Worm (Caenorhabditis elegans) whole organism, L2 larva: Measurements from ENCODE around the gene R107.9.
"Not testable (repeated sequence)": the region's sequence is repeated elsewhere in the genome, so short reads cannot be mapped to it uniquely, and the experiment has no call there.

Experiments used
- C34F6.9 ChIP-seq: fragments of 150-350 bp; optimal IDR thresholded peaks from 2 replicates; lab custom pipeline; 2014; ENCODE audit warnings: missing biosample characterization, missing genetic modification characterization
- F13H6.1 ChIP-seq: sonication (generic microtip); optimal IDR thresholded peaks from 2 replicates; lab custom pipeline; 2016; ENCODE audit warnings: missing genetic modification characterization, missing compliant biosample characterization
- Y55F3AM.14 ChIP-seq: fragments of 200-800 bp; sonication (Bioruptor generic); optimal IDR thresholded peaks from 2 replicates; lab custom pipeline; 2018; ENCODE audit warnings: mild to moderate bottlenecking, missing genetic modification characterization, missing compliant biosample characterization
- ZK546.5 ChIP-seq: sonication (generic microtip); optimal IDR thresholded peaks from 2 replicates; lab custom pipeline; 2017; ENCODE audit warnings: missing biosample characterization, missing genetic modification characterization
- alr-1 ChIP-seq: fragments of 150-350 bp; optimal IDR thresholded peaks from 2 replicates; lab custom pipeline; 2014; ENCODE audit warnings: missing biosample characterization, missing genetic modification characterization
- ama-1 ChIP-seq: fragments of 150-350 bp; optimal IDR thresholded peaks from 2 replicates; lab custom pipeline; 2018; ENCODE audit warnings: inconsistent platforms
- crh-2 ChIP-seq: sonication (generic microtip); optimal IDR thresholded peaks from 2 replicates; lab custom pipeline; 2017; ENCODE audit warnings: missing biosample characterization, missing genetic modification characterization
- elt-3 ChIP-seq: sonication (generic microtip); optimal IDR thresholded peaks from 2 replicates; lab custom pipeline; 2017; ENCODE audit warnings: missing biosample characterization, missing genetic modification characterization
- fos-1 ChIP-seq: fragments of 150-350 bp; optimal IDR thresholded peaks from 2 replicates; lab custom pipeline; 2014; ENCODE audit warnings: missing biosample characterization, missing genetic modification characterization
- gmeb-1 ChIP-seq: fragments of 150-350 bp; optimal IDR thresholded peaks from 2 replicates; lab custom pipeline; 2014; ENCODE audit warnings: missing biosample characterization, missing genetic modification characterization
- lin-11 ChIP-seq: fragments of 150-350 bp; sonication (generic microtip); optimal IDR thresholded peaks from 2 replicates; lab custom pipeline; 2014; ENCODE audit warnings: missing biosample characterization, missing genetic modification characterization, inconsistent platforms, mixed read lengths
- lin-39 ChIP-seq: fragments of 150-350 bp; optimal IDR thresholded peaks from 2 replicates; lab custom pipeline; 2014; ENCODE audit warnings: missing biosample characterization, missing genetic modification reagents, missing genetic modification characterization
- lsy-2 ChIP-seq, 2 experiments: fragments of 150-350 bp in 1 of 2; sonication (generic microtip) in 1 of 2; optimal IDR thresholded peaks; 2 replicates each; lab custom pipeline; 2014 to 2017; ENCODE audit warnings: missing biosample characterization in 2 of 2, missing genetic modification characterization in 2 of 2
- mbf-1 ChIP-seq: sonication (generic microtip); optimal IDR thresholded peaks from 2 replicates; lab custom pipeline; 2017; ENCODE audit warnings: missing biosample characterization, missing genetic modification characterization
- mdl-1 ChIP-seq, 2 experiments: fragments of 150-350 bp in 1 of 2; sonication (generic microtip) in 1 of 2; optimal IDR thresholded peaks; 2 replicates each; lab custom pipeline; 2017; ENCODE audit warnings: missing biosample characterization in 2 of 2, missing genetic modification characterization in 2 of 2
- nhr-11 ChIP-seq: fragments of 150-350 bp; optimal IDR thresholded peaks from 2 replicates; lab custom pipeline; 2014; ENCODE audit warnings: missing biosample characterization, missing genetic modification characterization
- nhr-12 ChIP-seq: fragments of 150-350 bp; optimal IDR thresholded peaks from 2 replicates; lab custom pipeline; 2014; ENCODE audit warnings: missing biosample characterization, missing genetic modification characterization
- nhr-21 ChIP-seq: fragments of 150-350 bp; optimal IDR thresholded peaks from 2 replicates; lab custom pipeline; 2014; ENCODE audit warnings: missing biosample characterization, missing genetic modification characterization
- nhr-23 ChIP-seq: fragments of 150-350 bp; optimal IDR thresholded peaks from 2 replicates; lab custom pipeline; 2014; ENCODE audit warnings: missing biosample characterization, missing genetic modification reagents, missing genetic modification characterization
- nhr-237 ChIP-seq: fragments of 150-350 bp; optimal IDR thresholded peaks from 2 replicates; lab custom pipeline; 2014; ENCODE audit warnings: missing biosample characterization, missing genetic modification characterization
- nhr-25 ChIP-seq: fragments of 150-350 bp; sonication (generic microtip); optimal IDR thresholded peaks from 3 replicates; lab custom pipeline; 2014; ENCODE audit warnings: missing biosample characterization, missing genetic modification characterization
- nhr-6 ChIP-seq: fragments of 150-350 bp; optimal IDR thresholded peaks from 2 replicates; lab custom pipeline; 2014; ENCODE audit warnings: missing biosample characterization, missing genetic modification characterization
- nhr-77 ChIP-seq: fragments of 150-350 bp; optimal IDR thresholded peaks from 2 replicates; lab custom pipeline; 2014; ENCODE audit warnings: missing biosample characterization, missing genetic modification characterization
- peb-1 ChIP-seq: fragments of 150-350 bp; optimal IDR thresholded peaks from 2 replicates; lab custom pipeline; 2014; ENCODE audit warnings: missing biosample characterization, missing genetic modification characterization
- sem-4 ChIP-seq: fragments of 150-350 bp; optimal IDR thresholded peaks from 2 replicates; lab custom pipeline; 2014; ENCODE audit warnings: missing biosample characterization, missing genetic modification reagents, missing genetic modification characterization
- skn-1 ChIP-seq: sonication (generic microtip); optimal IDR thresholded peaks from 2 replicates; lab custom pipeline; 2017; ENCODE audit warnings: missing biosample characterization, missing genetic modification characterization
- sma-9 ChIP-seq, 2 experiments: fragments of 150-350 bp in 1 of 2; sonication (generic microtip) in 1 of 2; optimal IDR thresholded peaks; 2 replicates each; lab custom pipeline; 2014 to 2016; ENCODE audit warnings: missing genetic modification characterization in 2 of 2, mild to moderate bottlenecking in 1 of 2, missing biosample characterization in 1 of 2, missing compliant biosample characterization in 1 of 2, missing genetic modification reagents in 1 of 2, moderate library complexity in 1 of 2
- snpc-4 ChIP-seq: fragments of 150-350 bp; optimal IDR thresholded peaks from 2 replicates; lab custom pipeline; 2014; ENCODE audit warnings: missing biosample characterization, missing genetic modification characterization
- unc-55 ChIP-seq: fragments of 150-350 bp; sonication (generic microtip); optimal IDR thresholded peaks from 3 replicates; lab custom pipeline; 2014; ENCODE audit warnings: missing biosample characterization, missing genetic modification reagents, missing genetic modification characterization
- unc-62 ChIP-seq: fragments of 150-350 bp; optimal IDR thresholded peaks from 2 replicates; lab custom pipeline; 2014; ENCODE audit warnings: missing biosample characterization, missing genetic modification reagents, missing genetic modification characterization
- zag-1 ChIP-seq: fragments of 150-350 bp; optimal IDR thresholded peaks from 2 replicates; lab custom pipeline; 2014; ENCODE audit warnings: missing biosample characterization, missing genetic modification characterization
- ztf-11 ChIP-seq: sonication (generic microtip); optimal IDR thresholded peaks from 2 replicates; lab custom pipeline; 2017; ENCODE audit warnings: missing biosample characterization, missing genetic modification characterization
- ztf-4 ChIP-seq: fragments of 150-350 bp; optimal IDR thresholded peaks from 2 replicates; lab custom pipeline; 2014; ENCODE audit warnings: missing biosample characterization, missing genetic modification characterization

Gene R107.9

DNA sequence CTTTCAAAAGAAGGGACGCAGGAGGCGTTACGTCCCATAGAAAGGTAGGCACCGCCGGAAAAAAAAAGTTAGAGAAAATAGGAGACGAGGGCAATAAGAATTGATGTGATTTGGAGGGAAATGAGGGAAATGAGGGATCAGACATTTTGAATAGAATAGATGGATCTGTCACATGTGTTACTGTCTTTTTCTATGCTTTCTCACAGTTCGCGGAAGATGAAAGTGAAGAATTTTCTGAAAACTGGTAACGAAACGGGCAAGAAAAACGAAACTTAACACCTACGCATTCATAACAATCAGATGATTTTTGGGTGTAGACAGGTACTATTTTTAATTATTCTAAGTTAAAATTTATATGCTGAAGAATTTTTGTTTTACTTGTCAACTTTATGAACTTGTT lies at the start of gene R107.9:
Gene R107.9 (plus strand): TSS at position 301 of the 400 bp plus-strand sequence.
- TF ChIP-seq elt-3 (tag; lab: Kevin White, UChicago): no peak
- no peak for TF ChIP-seq peb-1 (tag; lab: Kevin White, UChicago)
- no peak for TF ChIP-seq lsy-2 (tag; optimal IDR thresholded peaks at IDR 0.05; lab: Kevin White, UChicago)
- no peak for TF ChIP-seq lin-39 (tag; lab: Kevin White, UChicago)
- TF ChIP-seq sma-9 (GFP tag; optimal IDR thresholded peaks at IDR 0.05; lab: Kevin White, UChicago): no peak
- TF ChIP-seq sma-9 (tag; optimal IDR thresholded peaks at IDR 0.05; lab: Kevin White, UChicago): no peak
- no peak for TF ChIP-seq ztf-11 (tag; lab: Kevin White, UChicago)
- TF ChIP-seq C34F6.9 (tag; lab: Kevin White, UChicago): no peak
- TF ChIP-seq nhr-11 (tag; lab: Kevin White, UChicago): no peak

DNA sequence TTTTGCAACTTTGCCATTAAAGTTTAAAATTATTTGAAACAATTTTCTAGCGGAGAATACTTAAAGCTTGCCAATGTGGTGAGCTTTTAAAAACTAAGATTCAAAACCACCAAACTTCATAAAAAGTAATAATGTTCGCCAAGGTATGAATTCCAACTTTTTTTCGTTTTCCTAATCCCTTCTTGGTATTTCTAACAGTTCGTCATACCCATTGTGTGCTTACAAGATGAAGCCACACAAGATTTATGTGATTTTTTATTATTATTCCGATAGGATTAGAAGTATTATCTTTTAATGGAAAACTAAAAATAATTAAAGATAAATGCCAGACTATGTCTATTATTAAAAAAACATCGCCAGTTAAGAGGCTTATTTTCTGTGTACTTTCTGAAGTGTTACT lies 49.7 kb upstream of the R107.9 start:
- TF ChIP-seq zag-1: no peak
- TF ChIP-seq nhr-77 (tag; lab: Kevin White, UChicago): no peak
- no peak for TF ChIP-seq skn-1 (tag; lab: Kevin White, UChicago)
- TF ChIP-seq, all 48 proteins: peak for 0

DNA sequence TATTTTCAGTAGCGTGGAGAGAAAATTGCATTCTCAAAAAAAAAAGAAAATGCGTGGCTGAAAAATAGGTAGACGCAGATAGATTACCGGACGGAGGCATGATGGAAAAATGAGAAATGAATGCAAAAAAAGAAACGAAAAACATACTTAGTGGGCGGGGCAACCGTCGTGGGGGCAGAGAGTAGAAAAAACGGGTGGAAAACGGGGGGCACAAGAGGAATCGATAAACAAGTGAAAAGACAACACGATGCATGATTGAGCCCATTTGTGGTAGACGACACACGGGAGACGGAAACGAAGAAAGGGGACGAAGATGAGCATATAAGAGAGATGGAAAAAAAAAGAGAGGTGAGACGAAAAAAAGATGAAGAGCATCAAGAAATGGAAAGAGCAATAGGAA lies 49.2 kb upstream of the R107.9 start:
- TF ChIP-seq unc-55 (GFP tag; lab: Kevin White, UChicago): peak; percentile 40
- no peak for TF ChIP-seq lin-11
- no peak for TF ChIP-seq elt-3 (tag; lab: Kevin White, UChicago)

DNA sequence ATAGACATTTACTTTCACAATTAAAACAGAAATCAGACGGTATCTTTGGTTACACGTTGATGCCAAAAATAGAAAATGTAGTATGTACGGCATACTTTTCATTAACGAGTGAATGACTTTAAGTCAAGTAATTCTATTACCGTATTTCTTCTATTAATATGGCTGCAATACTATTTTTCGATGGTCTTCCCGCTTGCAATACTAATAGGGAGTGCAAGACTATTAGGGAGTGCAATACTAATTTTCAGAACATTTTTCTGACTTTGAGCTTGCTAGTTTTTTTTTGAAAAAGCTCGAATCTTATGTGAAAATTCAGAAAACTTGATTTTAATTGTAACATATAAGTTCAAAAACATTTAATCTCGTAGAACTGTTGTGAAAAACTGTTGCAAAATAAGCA lies 48.0 kb upstream of the R107.9 start, which contains the start of gene R08D7.7:
Gene R08D7.7 (plus strand): TSS at position 301 of the 400 bp plus-strand sequence.
- TF ChIP-seq crh-2 (tag; lab: Kevin White, UChicago); elt-3 (tag; lab: Kevin White, UChicago); lin-11: not testable (repeated sequence)

DNA sequence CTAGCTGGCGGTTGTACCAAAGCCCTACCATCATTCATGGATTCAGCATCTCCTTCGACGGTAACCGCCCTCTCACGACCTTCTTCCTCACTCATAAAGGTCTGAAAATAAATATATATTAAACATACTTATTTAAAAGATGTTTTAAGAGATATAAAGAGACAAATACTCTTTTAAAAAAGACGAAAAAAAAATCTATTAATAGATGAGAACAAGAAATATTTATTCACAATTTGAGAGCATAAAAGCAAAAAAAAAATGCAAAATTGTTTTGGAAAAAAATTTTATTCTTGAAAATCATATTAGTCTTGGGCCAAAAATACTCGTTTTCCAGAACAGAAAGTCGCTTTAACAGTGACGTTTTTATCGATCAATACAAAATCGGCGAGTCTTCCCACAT lies 41.1 kb upstream of the R107.9 start, which contains the start of gene skat-1:
Gene skat-1 (minus strand): TSS at position 101 of the 400 bp plus-strand sequence.
- no peak for TF ChIP-seq zag-1
- no peak for TF ChIP-seq gmeb-1 (tag; lab: Kevin White, UChicago)
- TF ChIP-seq nhr-237 (tag; lab: Kevin White, UChicago): no peak
- TF ChIP-seq ztf-4 (tag; lab: Kevin White, UChicago): no peak
- TF ChIP-seq Y55F3AM.14 (GFP tag; lab: Kevin White, UChicago): no peak
- TF ChIP-seq lin-39 (tag; lab: Kevin White, UChicago): no peak

DNA sequence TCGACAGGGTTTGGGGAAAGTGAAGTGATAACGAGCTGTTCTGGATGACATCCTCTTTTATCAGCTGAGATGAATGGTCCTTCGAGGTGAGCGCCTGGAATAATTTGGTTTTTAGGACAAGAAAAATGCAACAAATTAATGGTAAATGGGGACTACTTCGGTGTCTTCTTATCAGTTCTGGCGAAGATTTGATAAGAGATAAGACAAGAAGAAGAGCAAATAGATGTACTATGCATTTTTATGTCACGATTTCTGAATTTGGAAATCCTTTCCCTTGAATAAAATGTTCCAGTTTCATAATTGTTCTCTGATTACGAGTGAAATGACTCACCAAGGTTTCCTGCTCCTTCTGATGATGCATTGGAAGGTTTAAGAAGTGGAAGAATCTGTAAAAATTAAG lies 39.9 kb upstream of the R107.9 start:
- TF ChIP-seq nhr-25 (tag; lab: Kevin White, UChicago) (no peak), nhr-12 (tag; lab: Kevin White, UChicago) (no peak), fos-1 (tag; lab: Kevin White, UChicago) (peak; percentile 84), ztf-4 (tag; lab: Kevin White, UChicago) (no peak), sma-9 (GFP tag; optimal IDR thresholded peaks at IDR 0.05; lab: Kevin White, UChicago) (no peak), sma-9 (tag; optimal IDR thresholded peaks at IDR 0.05; lab: Kevin White, UChicago) (no peak), alr-1 (tag; lab: Kevin White, UChicago) (no peak), F13H6.1 (tag; lab: Kevin White, UChicago) (no peak)

DNA sequence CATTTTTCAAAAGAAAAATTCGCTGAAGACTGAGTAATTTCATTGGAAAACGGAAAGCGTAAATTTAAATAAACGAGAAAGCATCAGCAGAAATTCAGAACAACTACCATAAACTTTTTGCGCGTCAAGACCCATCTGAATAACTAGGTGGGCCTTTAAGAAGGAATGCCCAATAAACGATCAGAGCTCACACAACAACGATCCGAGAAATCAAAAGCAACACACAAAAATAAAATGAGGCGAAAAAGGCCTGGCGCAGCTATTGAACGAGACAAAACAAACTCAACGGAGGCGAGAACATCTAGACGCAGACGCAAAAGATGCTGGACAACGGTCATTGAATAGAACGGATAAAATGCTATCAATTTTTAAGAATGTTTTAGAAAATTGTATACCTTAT lies 38.9 kb upstream of the R107.9 start:
- no peak for TF ChIP-seq nhr-6 (tag; lab: Kevin White, UChicago)

DNA sequence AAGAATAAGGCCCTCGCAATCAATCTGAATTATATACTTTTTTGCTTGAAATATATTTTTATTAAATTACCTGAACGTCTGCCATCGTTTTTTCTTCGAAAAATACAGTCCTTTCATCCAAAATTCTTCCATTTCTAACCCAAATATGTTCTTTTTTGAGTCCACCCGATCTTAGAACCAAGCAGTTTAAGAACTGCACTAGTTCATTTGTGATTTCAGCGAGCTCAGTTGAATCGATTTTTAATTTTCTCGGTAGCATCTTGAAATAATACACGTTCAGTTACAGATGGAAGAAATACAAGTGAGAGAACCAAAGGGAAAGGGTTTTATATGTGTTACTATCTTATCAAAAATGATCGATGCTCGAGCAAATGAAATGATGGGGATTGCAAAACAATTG lies 38.2 kb upstream of the R107.9 start, which contains the start of gene F59B2.3:
Gene F59B2.3 (minus strand): TSS at position 259 of the 400 bp plus-strand sequence.
- TF ChIP-seq nhr-25 (tag; lab: Kevin White, UChicago) (no peak), nhr-21 (no peak), ZK546.5 (tag; lab: Kevin White, UChicago) (no peak), nhr-6 (tag; lab: Kevin White, UChicago) (no peak), ztf-4 (tag; lab: Kevin White, UChicago) (no peak), ama-1 (lab: Kevin White, UChicago) (no peak), mdl-1 (tag; optimal IDR thresholded peaks at IDR 0.05; lab: Kevin White, UChicago) (no peak), nhr-23 (tag; lab: Kevin White, UChicago) (no peak), sma-9 (GFP tag; optimal IDR thresholded peaks at IDR 0.05; lab: Kevin White, UChicago) (no peak), sma-9 (tag; optimal IDR thresholded peaks at IDR 0.05; lab: Kevin White, UChicago) (no peak), fos-1 (tag; lab: Kevin White, UChicago) (no peak), nhr-11 (tag; lab: Kevin White, UChicago) (no peak), sem-4 (tag; lab: Kevin White, UChicago) (no peak), F13H6.1 (tag; lab: Kevin White, UChicago) (no peak), ztf-11 (tag; lab: Kevin White, UChicago) (no peak), mbf-1 (tag; lab: Kevin White, UChicago) (no peak), lsy-2 (tag; optimal IDR thresholded peaks at IDR 0.05; lab: Kevin White, UChicago) (no peak), snpc-4 (tag; lab: Kevin White, UChicago) (no peak), unc-62 (GFP tag; lab: Kevin White, UChicago) (no peak), lin-11 (no peak)
- TF ChIP-seq, all 48 proteins: peak for 0
